ENCODE assay signal across 1 fruit fly cellular context in the genomic region with DNA sequence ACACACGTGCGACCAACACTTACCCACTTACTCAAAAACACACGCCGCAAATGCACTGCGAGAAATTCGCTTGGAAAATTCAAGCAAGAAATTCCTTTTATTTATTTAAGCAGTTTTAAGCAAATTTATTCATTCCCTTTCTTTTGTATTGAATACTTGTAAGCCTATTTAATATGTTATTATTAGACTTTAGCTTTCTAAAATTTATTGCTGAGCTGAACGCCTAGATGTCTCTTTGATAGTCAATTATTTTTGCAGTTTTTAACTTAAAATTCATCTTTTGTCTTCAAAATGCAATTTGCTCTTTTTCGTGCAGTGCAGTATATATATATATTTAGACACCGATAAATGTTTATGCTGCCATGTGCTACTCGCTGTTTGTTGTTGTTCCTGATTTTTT.
TF ChIP-seq lines count a peak whose summit lies in the region.

No protein-coding gene starts in this region.

TF ChIP-seq in whole organism, embryonic, 481 proteins besides CTCF, POLR2A, EP300 and RAD21 (continued from another document and continues in another):
- TF ChIP-seq CG34422 (GFP tag; IDR thresholded peaks at IDR 0.05; lab: Robert Waterston, UW) (peak; percentile 69; the same call in 1 of the 3 replicates), CG10274 (GFP tag; optimal IDR thresholded peaks at IDR 0.05; lab: Kevin White, UChicago) (peak; percentile 58), phol (tag; optimal IDR thresholded peaks at IDR 0.05; lab: Kevin White, UChicago) (peak; percentile 92), her (GFP tag; optimal IDR thresholded peaks at IDR 0.05; lab: Kevin White, UChicago) (peak; percentile 27), Eip74EF (GFP tag; optimal IDR thresholded peaks at IDR 0.05; lab: Kevin White, UChicago) (peak in 1 of 2 experiments; percentile 75), peb (GFP tag; IDR thresholded peaks at IDR 0.05; lab: Robert Waterston, UW) (peak; percentile 44; the same call in 1 of the 2 replicates), CG16863 (GFP tag; optimal IDR thresholded peaks at IDR 0.05; lab: Kevin White, UChicago) (peak; percentile 51), sens-2 (GFP tag; IDR thresholded peaks at IDR 0.05; lab: Robert Waterston, UW) (no peak), al (GFP tag; IDR thresholded peaks at IDR 0.05; lab: Robert Waterston, UW) (peak; percentile 59; the same call in 1 of the 2 replicates), bowl (GFP tag; IDR thresholded peaks at IDR 0.05; lab: Robert Waterston, UW) (no peak), jigr1 (GFP tag; IDR thresholded peaks at IDR 0.05; lab: Robert Waterston, UW) (no peak), GATAe (GFP tag; conservative IDR thresholded peaks at IDR 0.05; lab: Robert Waterston, UW) (no peak), CG17186 (GFP tag; optimal IDR thresholded peaks at IDR 0.05; lab: Kevin White, UChicago) (peak; percentile 6), CG12236 (GFP tag; optimal IDR thresholded peaks at IDR 0.05; lab: Kevin White, UChicago) (peak; percentile 30), odd (GFP tag; optimal IDR thresholded peaks at IDR 0.05; lab: Kevin White, UChicago) (peak; percentile 60), wek (GFP tag; optimal IDR thresholded peaks at IDR 0.05; lab: Kevin White, UChicago) (no peak), CG13424 (tag; optimal IDR thresholded peaks at IDR 0.05; lab: Kevin White, UChicago) (peak; percentile 88), Dek (tag; optimal IDR thresholded peaks at IDR 0.05; lab: Kevin White, UChicago) (peak; percentile 68), HmgZ (tag; optimal IDR thresholded peaks at IDR 0.05; lab: Kevin White, UChicago) (peak; percentile 57), CG12071 (GFP tag; optimal IDR thresholded peaks at IDR 0.05; lab: Kevin White, UChicago) (peak; percentile 35), gcm (GFP tag; optimal IDR thresholded peaks at IDR 0.05; lab: Kevin White, UChicago) (peak; percentile 47), CG13287 (GFP tag; IDR thresholded peaks at IDR 0.05; lab: Robert Waterston, UW; ENCODE audit: partially characterized antibody) (no peak), CG8924 (tag; optimal IDR thresholded peaks at IDR 0.05; lab: Kevin White, UChicago) (peak; percentile 87), CG1024 (GFP tag; IDR thresholded peaks at IDR 0.05; lab: Robert Waterston, UW) (no peak), sqz (GFP tag; optimal IDR thresholded peaks at IDR 0.05; lab: Kevin White, UChicago) (peak; percentile 69), cad (GFP tag; optimal IDR thresholded peaks at IDR 0.05; lab: Kevin White, UChicago) (no peak), Meics (GFP tag; optimal IDR thresholded peaks at IDR 0.05; lab: Kevin White, UChicago) (peak; percentile 85), kay (GFP tag; optimal IDR thresholded peaks at IDR 0.05; lab: Kevin White, UChicago) (peak; percentile 59), CG7839 (tag; optimal IDR thresholded peaks at IDR 0.05; lab: Kevin White, UChicago) (peak; percentile 88), slp2 (GFP tag; optimal IDR thresholded peaks at IDR 0.05; lab: Kevin White, UChicago) (peak; percentile 60), CG7556 (GFP tag; optimal IDR thresholded peaks at IDR 0.05; lab: Kevin White, UChicago) (peak; percentile 88), CG4328 (GFP tag; optimal IDR thresholded peaks at IDR 0.05; lab: Kevin White, UChicago) (peak; percentile 70), CG9727 (GFP tag; optimal IDR thresholded peaks at IDR 0.05; lab: Kevin White, UChicago) (peak; percentile 84), CHES-1-like (GFP tag; optimal IDR thresholded peaks at IDR 0.05; lab: Kevin White, UChicago) (peak; percentile 50), CG7271 (tag; optimal IDR thresholded peaks at IDR 0.05; lab: Kevin White, UChicago) (no peak), ab (GFP tag; optimal IDR thresholded peaks at IDR 0.05; lab: Kevin White, UChicago) (peak; percentile 62), emc (GFP tag; optimal IDR thresholded peaks at IDR 0.05; lab: Kevin White, UChicago) (peak; percentile 61), dysf (GFP tag; IDR thresholded peaks at IDR 0.05; lab: Robert Waterston, UW) (peak; percentile 87), bab2 (GFP tag; optimal IDR thresholded peaks at IDR 0.05; lab: Kevin White, UChicago) (peak; percentile 71), CG10979 (tag; optimal IDR thresholded peaks at IDR 0.05; lab: Kevin White, UChicago) (peak; percentile 90), E2f1 (GFP tag; IDR thresholded peaks at IDR 0.05; lab: Robert Waterston, UW) (peak; percentile 54), fd96Cb (tag; optimal IDR thresholded peaks at IDR 0.05; lab: Kevin White, UChicago) (peak; percentile 86), CG6254 (GFP tag; optimal IDR thresholded peaks at IDR 0.05; lab: Kevin White, UChicago) (peak; percentile 57), CG14014 (GFP tag; IDR thresholded peaks at IDR 0.05; lab: Robert Waterston, UW) (peak; percentile 65; the same call in 1 of the 2 replicates), CG4617 (GFP tag; optimal IDR thresholded peaks at IDR 0.05; lab: Kevin White, UChicago; ENCODE audit: borderline replicate concordance) (peak; percentile 37), Opbp (GFP tag; IDR thresholded peaks at IDR 0.05; lab: Robert Waterston, UW; ENCODE audit: partially characterized antibody) (no peak), CG1792 (GFP tag; optimal IDR thresholded peaks at IDR 0.05; lab: Kevin White, UChicago) (peak; percentile 12), CG11696 (GFP tag; IDR thresholded peaks at IDR 0.05; lab: Robert Waterston, UW) (no peak), sim (GFP tag; IDR thresholded peaks at IDR 0.05; lab: Robert Waterston, UW) (no peak), gsb (GFP tag; IDR thresholded peaks at IDR 0.05; lab: Robert Waterston, UW) (peak; percentile 57), C15 (GFP tag; IDR thresholded peaks at IDR 0.05; lab: Robert Waterston, UW) (0 out of 3 replicates have a peak, but pooled peaks have one; percentile 45), D (optimal IDR thresholded peaks at IDR 0.05; lab: Kevin White, UChicago) (no peak), D (GFP tag; optimal IDR thresholded peaks at IDR 0.05; lab: Kevin White, UChicago) (peak; percentile 82), NC2α (GFP tag; optimal IDR thresholded peaks at IDR 0.05; lab: Kevin White, UChicago) (no peak), Doc2 (GFP tag; IDR thresholded peaks at IDR 0.05; lab: Robert Waterston, UW) (0 out of 2 replicates have a peak, but pooled peaks have one; percentile 28), CG8765 (GFP tag; IDR thresholded peaks at IDR 0.05; lab: Robert Waterston, UW) (no peak), CG10565 (GFP tag; optimal IDR thresholded peaks at IDR 0.05; lab: Kevin White, UChicago) (peak; percentile 18), CG5953 (GFP tag; IDR thresholded peaks at IDR 0.05; lab: Robert Waterston, UW) (0 out of 2 replicates have a peak, but pooled peaks have one; percentile 12), CG10267 (tag; optimal IDR thresholded peaks at IDR 0.05; lab: Kevin White, UChicago) (peak; percentile 74), fru (optimal IDR thresholded peaks at IDR 0.05; lab: Kevin White, UChicago) (no peak), CG15011 (GFP tag; optimal IDR thresholded peaks at IDR 0.05; lab: Kevin White, UChicago) (peak; percentile 72), aop (GFP tag; IDR thresholded peaks at IDR 0.05; lab: Robert Waterston, UW) (no peak), Stat92E (GFP tag; optimal IDR thresholded peaks at IDR 0.05; lab: Kevin White, UChicago) (no peak), YL-1 (GFP tag; optimal IDR thresholded peaks at IDR 0.05; lab: Kevin White, UChicago) (no peak), CG13123 (GFP tag; optimal IDR thresholded peaks at IDR 0.05; lab: Kevin White, UChicago) (peak; percentile 37), jumu (GFP tag; optimal IDR thresholded peaks at IDR 0.05; lab: Kevin White, UChicago) (peak; percentile 67), CG7928 (GFP tag; optimal IDR thresholded peaks at IDR 0.05; lab: Kevin White, UChicago) (peak; percentile 9), CG18476 (GFP tag; optimal IDR thresholded peaks at IDR 0.05; lab: Kevin White, UChicago) (peak; percentile 81), zen (tag; optimal IDR thresholded peaks at IDR 0.05; lab: Kevin White, UChicago) (peak; percentile 76), CG17361 (GFP tag; IDR thresholded peaks at IDR 0.05; lab: Robert Waterston, UW) (peak; percentile 91), CG33557 (GFP tag; optimal IDR thresholded peaks at IDR 0.05; lab: Kevin White, UChicago) (peak; percentile 59), zen2 (GFP tag; IDR thresholded peaks at IDR 0.05; lab: Robert Waterston, UW; ENCODE audit: partially characterized antibody) (no peak), CG8281 (tag; optimal IDR thresholded peaks at IDR 0.05; lab: Kevin White, UChicago) (peak; percentile 58), Mrtf (GFP tag; IDR thresholded peaks at IDR 0.05; lab: Robert Waterston, UW) (no peak; the same call in 2 of the 3 replicates), CG16815 (GFP tag; optimal IDR thresholded peaks at IDR 0.05; lab: Kevin White, UChicago) (peak; percentile 74), Deaf1 (tag; optimal IDR thresholded peaks at IDR 0.05; lab: Kevin White, UChicago) (peak; percentile 66), cwo (GFP tag; optimal IDR thresholded peaks at IDR 0.05; lab: Kevin White, UChicago) (peak; percentile 85), lilli (GFP tag; optimal IDR thresholded peaks at IDR 0.05; lab: Kevin White, UChicago) (peak; percentile 80), gem (tag; optimal IDR thresholded peaks at IDR 0.05; lab: Kevin White, UChicago) (peak; percentile 93), CG10147 (GFP tag; optimal IDR thresholded peaks at IDR 0.05; lab: Kevin White, UChicago) (peak; percentile 83), hb (GFP tag; IDR thresholded peaks at IDR 0.05; lab: Robert Waterston, UW; ENCODE audit: partially characterized antibody) (no peak), CG3281 (GFP tag; optimal IDR thresholded peaks at IDR 0.05; lab: Kevin White, UChicago) (peak; percentile 86), sr (GFP tag; IDR thresholded peaks at IDR 0.05; lab: Robert Waterston, UW) (no peak), CG17385 (GFP tag; optimal IDR thresholded peaks at IDR 0.05; lab: Kevin White, UChicago) (peak; percentile 79), sima (GFP tag; optimal IDR thresholded peaks at IDR 0.05; lab: Kevin White, UChicago) (no peak), nau (GFP tag; optimal IDR thresholded peaks at IDR 0.05; lab: Kevin White, UChicago) (peak; percentile 84), maf-S (GFP tag; optimal IDR thresholded peaks at IDR 0.05; lab: Kevin White, UChicago) (peak; percentile 52), btn (GFP tag; optimal IDR thresholded peaks at IDR 0.05; lab: Kevin White, UChicago) (peak; percentile 10), MESR4 (GFP tag; optimal IDR thresholded peaks at IDR 0.05; lab: Kevin White, UChicago) (no peak), CG14965 (GFP tag; optimal IDR thresholded peaks at IDR 0.05; lab: Kevin White, UChicago; ENCODE audit: borderline replicate concordance) (peak; percentile 1), slbo (GFP tag; IDR thresholded peaks at IDR 0.05; lab: Robert Waterston, UW) (peak; percentile 71), CG13296 (GFP tag; optimal IDR thresholded peaks at IDR 0.05; lab: Kevin White, UChicago) (peak; percentile 79), CG30020 (tag; optimal IDR thresholded peaks at IDR 0.05; lab: Kevin White, UChicago) (no peak), knrl (GFP tag; IDR thresholded peaks at IDR 0.05; lab: Robert Waterston, UW; ENCODE audit: partially characterized antibody) (no peak), CG8388 (GFP tag; optimal IDR thresholded peaks at IDR 0.05; lab: Kevin White, UChicago) (peak; percentile 80), pan (optimal IDR thresholded peaks at IDR 0.05; lab: Kevin White, UChicago) (no peak), pan (GFP tag; optimal IDR thresholded peaks at IDR 0.05 in 1 of 2, IDR thresholded peaks at IDR 0.05 in 1 of 2) (peak in 1 of 2 experiments; percentile 52), row (GFP tag; IDR thresholded peaks at IDR 0.05; lab: Robert Waterston, UW) (peak; percentile 83), Ptx1 (GFP tag; IDR thresholded peaks at IDR 0.05; lab: Robert Waterston, UW) (peak; percentile 79), CG2875 (GFP tag; optimal IDR thresholded peaks at IDR 0.05; lab: Kevin White, UChicago) (peak; percentile 60), CG3065 (GFP tag; optimal IDR thresholded peaks at IDR 0.05; lab: Kevin White, UChicago) (peak; percentile 11), CG15073 (GFP tag; optimal IDR thresholded peaks at IDR 0.05; lab: Kevin White, UChicago) (peak; percentile 37), br (optimal IDR thresholded peaks at IDR 0.05; lab: Kevin White, UChicago) (no peak), Atf-2 (GFP tag; optimal IDR thresholded peaks at IDR 0.05; lab: Kevin White, UChicago) (peak; percentile 64), sc (optimal IDR thresholded peaks at IDR 0.05; lab: Kevin White, UChicago) (no peak), sc (GFP tag; optimal IDR thresholded peaks at IDR 0.05; lab: Kevin White, UChicago) (peak; percentile 68), CG3163 (GFP tag; optimal IDR thresholded peaks at IDR 0.05; lab: Kevin White, UChicago) (no peak), corto (GFP tag; optimal IDR thresholded peaks at IDR 0.05; lab: Kevin White, UChicago) (no peak), Hand (GFP tag; optimal IDR thresholded peaks at IDR 0.05; lab: Kevin White, UChicago) (peak; percentile 73), B-H1 (GFP tag; IDR thresholded peaks at IDR 0.05; lab: Robert Waterston, UW) (peak; percentile 51; the same call in 2 of the 3 replicates), vnd (GFP tag; IDR thresholded peaks at IDR 0.05; lab: Robert Waterston, UW; ENCODE audit: partially characterized antibody) (no peak), CG3407 (GFP tag; optimal IDR thresholded peaks at IDR 0.05; lab: Kevin White, UChicago) (peak; percentile 73), chm (GFP tag; IDR thresholded peaks at IDR 0.05; lab: Robert Waterston, UW) (no peak; the same call in 1 of the 2 replicates), CG31365 (tag; optimal IDR thresholded peaks at IDR 0.05; lab: Kevin White, UChicago) (peak; percentile 6), Aef1 (GFP tag; IDR thresholded peaks at IDR 0.05; lab: Robert Waterston, UW) (peak; percentile 77), hth (optimal IDR thresholded peaks at IDR 0.05; lab: Kevin White, UChicago) (no peak), HLHmδ (GFP tag; optimal IDR thresholded peaks at IDR 0.05; lab: Kevin White, UChicago) (no peak), D19A (tag; optimal IDR thresholded peaks at IDR 0.05; lab: Kevin White, UChicago) (peak; percentile 81), dm (GFP tag; optimal IDR thresholded peaks at IDR 0.05; lab: Kevin White, UChicago) (peak; percentile 49), CG15269 (tag; optimal IDR thresholded peaks at IDR 0.05; lab: Kevin White, UChicago) (peak; percentile 85), Fer1 (GFP tag; optimal IDR thresholded peaks at IDR 0.05; lab: Kevin White, UChicago) (peak; percentile 85), CG11456 (GFP tag; IDR thresholded peaks at IDR 0.05; lab: Robert Waterston, UW) (peak; percentile 35; the same call in 1 of the 3 replicates), CG18599 (GFP tag; optimal IDR thresholded peaks at IDR 0.05; lab: Kevin White, UChicago) (peak; percentile 84), CG4424 (GFP tag; optimal IDR thresholded peaks at IDR 0.05; lab: Kevin White, UChicago) (peak; percentile 86), tio (GFP tag; optimal IDR thresholded peaks at IDR 0.05; lab: Kevin White, UChicago) (peak; percentile 87)
